Worm (Caenorhabditis elegans): Measurements from ENCODE around the gene M02E1.1.
"Not testable (repeated sequence)": the region's sequence is repeated elsewhere in the genome, so short reads cannot be mapped to it uniquely, and the experiment has no call there.

M02E1.1 gene

ce11 chrX:325597-326161 lies at the start of gene M02E1.1:
Gene M02E1.1 (plus strand): TSS chrX:326111.
- TF ChIP-seq F13C5.2 (tag; optimal IDR thresholded peaks at IDR 0.05) (peak; percentile 2), hmg-4 (GFP tag; optimal IDR thresholded peaks at IDR 0.05) (no peak)

- not testable (repeated sequence) for TF ChIP-seq tbx-11 (GFP tag; IDR thresholded peaks at IDR 0.05); scrt-1 (GFP tag; IDR thresholded peaks at IDR 0.05); ceh-13 (GFP tag; optimal IDR thresholded peaks at IDR 0.05)
Measured at ce11 chrX:286116-286515, 39.8 kb upstream of the M02E1.1 start, which contains the start of gene Y47C4A.1. Gene Y47C4A.1 (minus strand): TSS chrX:286216.

ce11 chrX:295726-296125 lies 30.2 kb upstream of the M02E1.1 start:
- TF ChIP-seq tra-4 (tag; optimal IDR thresholded peaks at IDR 0.05) (no peak), hmbx-1 (tag; optimal IDR thresholded peaks at IDR 0.05) (no peak), aly-1 (tag; optimal IDR thresholded peaks at IDR 0.05) (no peak)

- TF ChIP-seq scrt-1 (GFP tag; IDR thresholded peaks at IDR 0.05), result no peak
- TF ChIP-seq tbx-37 (GFP tag; conservative IDR thresholded peaks at IDR 0.05), result no peak
- TF ChIP-seq pes-1 (GFP tag; IDR thresholded peaks at IDR 0.05), result no peak
- no peak for TF ChIP-seq flt-1 (GFP tag; IDR thresholded peaks at IDR 0.05)
- TF ChIP-seq B0310.2 (tag; optimal IDR thresholded peaks at IDR 0.05), result no peak
- no peak for TF ChIP-seq sea-1 (GFP tag; conservative IDR thresholded peaks at IDR 0.05)
- TF ChIP-seq tbx-11 (GFP tag; IDR thresholded peaks at IDR 0.05), result no peak
- TF ChIP-seq ceh-36 (tag; optimal IDR thresholded peaks at IDR 0.05), result no peak
- no peak for TF ChIP-seq hnd-1 (tag; optimal IDR thresholded peaks at IDR 0.05)
- no peak for TF ChIP-seq aly-1 (tag; optimal IDR thresholded peaks at IDR 0.05)
- no peak for TF ChIP-seq F13C5.2 (tag; optimal IDR thresholded peaks at IDR 0.05)
- no peak for TF ChIP-seq ets-7 (tag; optimal IDR thresholded peaks at IDR 0.05)
- no peak for TF ChIP-seq ama-1 (optimal IDR thresholded peaks at IDR 0.05)
Measured at ce11 chrX:296934-297333, 29.0 kb upstream of the M02E1.1 start, which contains the start of gene R57.2. Gene R57.2 (plus strand): TSS chrX:297234.

ce11 chrX:299090-299489 lies 26.8 kb upstream of the M02E1.1 start:
- TF ChIP-seq tra-4 (tag; optimal IDR thresholded peaks at IDR 0.05) (no peak), pes-1 (GFP tag; IDR thresholded peaks at IDR 0.05) (no peak), aly-1 (tag; optimal IDR thresholded peaks at IDR 0.05) (no peak), ceh-36 (tag; optimal IDR thresholded peaks at IDR 0.05) (no peak), ama-1 (optimal IDR thresholded peaks at IDR 0.05) (no peak), tbx-11 (GFP tag; IDR thresholded peaks at IDR 0.05) (no peak), scrt-1 (GFP tag; IDR thresholded peaks at IDR 0.05) (no peak)

- TF ChIP-seq pes-1 (GFP tag; IDR thresholded peaks at IDR 0.05), result no peak
- TF ChIP-seq aly-1 (tag; optimal IDR thresholded peaks at IDR 0.05), result no peak
- TF ChIP-seq ceh-13 (GFP tag; optimal IDR thresholded peaks at IDR 0.05), result no peak
- no peak for TF ChIP-seq flt-1 (GFP tag; IDR thresholded peaks at IDR 0.05)
- TF ChIP-seq hmbx-1 (tag; optimal IDR thresholded peaks at IDR 0.05), result no peak
- no peak for TF ChIP-seq sea-1 (GFP tag; conservative IDR thresholded peaks at IDR 0.05)
- no peak for TF ChIP-seq ama-1 (optimal IDR thresholded peaks at IDR 0.05)
Measured at ce11 chrX:300250-300649, 25.7 kb upstream of the M02E1.1 start.

ce11 chrX:301530-301929 lies 24.4 kb upstream of the M02E1.1 start, which contains the start of gene gcp-2.1:
Gene gcp-2.1 (plus strand): TSS chrX:301830.
- no peak for TF ChIP-seq ceh-36 (tag; optimal IDR thresholded peaks at IDR 0.05)
- TF ChIP-seq ama-1 (optimal IDR thresholded peaks at IDR 0.05), result no peak
- no peak for TF ChIP-seq tbx-37 (GFP tag; conservative IDR thresholded peaks at IDR 0.05)
- no peak for TF ChIP-seq tra-4 (tag; optimal IDR thresholded peaks at IDR 0.05)
- TF ChIP-seq tbx-11 (GFP tag; IDR thresholded peaks at IDR 0.05), result no peak
- no peak for TF ChIP-seq F13C5.2 (tag; optimal IDR thresholded peaks at IDR 0.05)
- no peak for TF ChIP-seq sea-1 (GFP tag; conservative IDR thresholded peaks at IDR 0.05)
- TF ChIP-seq aly-1 (tag; optimal IDR thresholded peaks at IDR 0.05), result no peak
- no peak for TF ChIP-seq ets-7 (tag; optimal IDR thresholded peaks at IDR 0.05)
- no peak for TF ChIP-seq B0310.2 (tag; optimal IDR thresholded peaks at IDR 0.05)
- TF ChIP-seq scrt-1 (GFP tag; IDR thresholded peaks at IDR 0.05), result no peak
- no peak for TF ChIP-seq hnd-1 (tag; optimal IDR thresholded peaks at IDR 0.05)
- TF ChIP-seq ceh-13 (GFP tag; optimal IDR thresholded peaks at IDR 0.05), result no peak
- no peak for TF ChIP-seq hmg-4 (GFP tag; optimal IDR thresholded peaks at IDR 0.05)
- TF ChIP-seq pes-1 (GFP tag; IDR thresholded peaks at IDR 0.05), result no peak
- TF ChIP-seq flt-1 (GFP tag; IDR thresholded peaks at IDR 0.05), result no peak
- no peak for TF ChIP-seq hmbx-1 (tag; optimal IDR thresholded peaks at IDR 0.05)

ce11 chrX:305057-305456 lies 20.9 kb upstream of the M02E1.1 start:
- TF ChIP-seq scrt-1 (GFP tag; IDR thresholded peaks at IDR 0.05) (no peak), flt-1 (GFP tag; IDR thresholded peaks at IDR 0.05) (no peak), hmg-4 (GFP tag; optimal IDR thresholded peaks at IDR 0.05) (no peak), sea-1 (GFP tag; conservative IDR thresholded peaks at IDR 0.05) (no peak), ama-1 (optimal IDR thresholded peaks at IDR 0.05) (no peak), hmbx-1 (tag; optimal IDR thresholded peaks at IDR 0.05) (no peak), ets-7 (tag; optimal IDR thresholded peaks at IDR 0.05) (no peak), ceh-13 (GFP tag; optimal IDR thresholded peaks at IDR 0.05) (no peak), B0310.2 (tag; optimal IDR thresholded peaks at IDR 0.05) (no peak), tbx-37 (GFP tag; conservative IDR thresholded peaks at IDR 0.05) (no peak), tra-4 (tag; optimal IDR thresholded peaks at IDR 0.05) (no peak), aly-1 (tag; optimal IDR thresholded peaks at IDR 0.05) (no peak), hnd-1 (tag; optimal IDR thresholded peaks at IDR 0.05) (no peak), tbx-11 (GFP tag; IDR thresholded peaks at IDR 0.05) (no peak), pes-1 (GFP tag; IDR thresholded peaks at IDR 0.05) (no peak)
